Worm (Caenorhabditis elegans) whole organism, mixed stage, embryonic: Measurements from ENCODE around the gene T14B4.8.

Source experiments
- blmp-1 ChIP-seq: fragments of 150-350 bp; optimal IDR thresholded peaks from 2 replicates; lab custom pipeline; 2014; ENCODE audit warnings: missing biosample characterization, missing genetic modification characterization
- ham-2 ChIP-seq: fragments of 200-800 bp; sonication (Bioruptor generic); optimal IDR thresholded peaks from 2 replicates; lab custom pipeline; 2018; ENCODE audit warnings: mild to moderate bottlenecking, missing genetic modification characterization, missing compliant biosample characterization
- lsy-2 ChIP-seq: fragments of 150-350 bp; optimal IDR thresholded peaks from 2 replicates; lab custom pipeline; 2014; ENCODE audit warnings: missing biosample characterization, missing genetic modification characterization
- zip-8 ChIP-seq: fragments of 150-350 bp; optimal IDR thresholded peaks from 2 replicates; lab custom pipeline; 2014; ENCODE audit warnings: missing biosample characterization, missing genetic modification characterization

T14B4.8 gene

DNA sequence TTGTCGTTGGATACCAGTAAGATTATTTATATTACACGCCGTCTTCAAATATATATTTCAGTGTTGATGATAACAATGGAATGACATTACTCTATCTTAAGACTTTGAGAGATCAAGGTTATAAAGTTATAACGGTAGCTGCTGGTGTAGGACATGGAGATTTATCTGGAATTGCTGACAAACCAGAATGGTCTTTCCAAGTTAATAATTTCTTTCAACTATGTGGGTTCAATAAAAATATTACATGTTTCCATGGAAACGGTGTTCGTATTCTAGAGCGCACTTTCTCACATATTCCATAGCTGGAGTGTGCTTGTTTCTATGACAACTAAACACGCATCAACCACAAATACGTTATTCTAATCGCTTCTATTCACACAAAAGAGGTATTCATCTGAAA, 49.5 kb downstream of the T14B4.8 start, which contains the start of gene ift-74:
Gene ift-74 (plus strand): TSS at position 301 of the 400 bp plus-strand sequence.
- TF ChIP-seq blmp-1 (tag; lab: Kevin White, UChicago) (no peak), ham-2 (no peak)

DNA sequence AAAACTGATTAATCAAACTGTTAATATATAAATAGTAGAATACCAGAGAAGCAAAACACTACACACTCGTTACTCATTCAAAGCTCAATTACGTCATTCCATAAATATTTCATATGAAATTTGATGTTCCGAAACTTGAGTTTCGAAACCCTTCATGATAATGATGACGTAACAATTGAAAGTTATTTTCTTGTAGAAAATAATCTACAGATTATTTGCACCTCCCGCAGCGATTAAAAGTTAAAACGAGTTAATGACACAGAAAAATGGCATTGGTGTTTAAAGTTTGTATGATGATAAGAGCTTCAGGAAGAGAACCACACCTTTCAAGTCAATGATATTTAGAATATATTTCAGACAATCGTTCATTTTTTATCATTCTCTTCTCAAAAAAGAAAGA, 55.3 kb downstream of the T14B4.8 start, which contains the start of gene H43E16.1:
Gene H43E16.1 (plus strand): TSS at position 375 of the 400 bp plus-strand sequence.
- no peak for TF ChIP-seq lsy-2 (tag; lab: Kevin White, UChicago)
- TF ChIP-seq zip-8: peak; percentile 97
